Fruit fly (Drosophila melanogaster) whole organism, embryonic: ENCODE data around the gene CG31823.

Source experiments
- Ada2b ChIP-seq: fragments of 200-800 bp; sonication (Bioruptor generic); IDR thresholded peaks from 2 replicates; pipeline ENCODE4 v1.3.6; 2022; ENCODE audit warnings: missing biosample characterization, missing genetic modification characterization
- Awh ChIP-seq: fragments of 200-800 bp; sonication (Bioruptor generic); IDR thresholded peaks from 2 replicates; pipeline ENCODE4, ENCODE4 v1.3.6; 2022; ENCODE audit warnings: missing biosample characterization, missing genetic modification characterization
- C15 ChIP-seq: fragments of 200-800 bp; sonication (Bioruptor generic); IDR thresholded peaks from 3 replicates; pipeline ENCODE4 v1.3.6; 2022; ENCODE audit warnings: missing biosample characterization, missing genetic modification characterization
- CG11247 ChIP-seq: fragments of 200-800 bp; sonication (Bioruptor generic); IDR thresholded peaks from 2 replicates; pipeline ENCODE4 v1.3.6; 2022; ENCODE audit warnings: missing biosample characterization, missing genetic modification characterization
- CG11696 ChIP-seq: fragments of 200-800 bp; sonication (Bioruptor generic); IDR thresholded peaks from 2 replicates; pipeline ENCODE4 v1.3.6; 2022; ENCODE audit warnings: missing biosample characterization, missing genetic modification characterization
- CG12104 ChIP-seq: fragments of 200-800 bp; sonication (Bioruptor generic); optimal IDR thresholded peaks from 3 replicates; lab custom pipeline; 2016; ENCODE audit warnings: missing biosample characterization, missing genetic modification characterization
- CG15011 ChIP-seq: fragments of 200-800 bp; sonication (Bioruptor generic); optimal IDR thresholded peaks from 3 replicates; lab custom pipeline; 2018; ENCODE audit warnings: missing biosample characterization, mild to moderate bottlenecking, missing genetic modification characterization
- CG16863 ChIP-seq: fragments of 200-800 bp; sonication (Bioruptor generic); optimal IDR thresholded peaks from 3 replicates; lab custom pipeline; 2016; ENCODE audit warnings: missing biosample characterization, missing genetic modification characterization
- CG17385 ChIP-seq: fragments of 200-800 bp; sonication (Bioruptor generic); optimal IDR thresholded peaks from 3 replicates; lab custom pipeline; 2018; ENCODE audit warnings: missing biosample characterization, mild to moderate bottlenecking, missing genetic modification characterization
- CG17612 ChIP-seq: fragments of 200-800 bp; sonication (Bioruptor generic); IDR thresholded peaks from 2 replicates; pipeline ENCODE4 v1.3.6; 2022; ENCODE audit warnings: missing biosample characterization, missing genetic modification characterization
- CG31224 ChIP-seq: fragments of 200-800 bp; sonication (Bioruptor generic); IDR thresholded peaks from 2 replicates; pipeline ENCODE4 v1.3.6; 2022; ENCODE audit warnings: missing biosample characterization, missing genetic modification characterization
- CG3407 ChIP-seq: fragments of 200-800 bp; sonication (Bioruptor generic); optimal IDR thresholded peaks from 2 replicates; lab custom pipeline; 2018; ENCODE audit warnings: missing biosample characterization, mild to moderate bottlenecking, missing genetic modification characterization
- CG4360 ChIP-seq: fragments of 200-800 bp; sonication (Bioruptor generic); IDR thresholded peaks from 2 replicates; pipeline ENCODE4 v1.3.6; 2022; ENCODE audit warnings: missing biosample characterization, missing genetic modification characterization
- CG5245 ChIP-seq: fragments of 200-800 bp; sonication (Bioruptor generic); optimal IDR thresholded peaks from 3 replicates; lab custom pipeline; 2016; ENCODE audit warnings: missing biosample characterization, missing genetic modification characterization
- CG6791 ChIP-seq: fragments of 200-800 bp; sonication (Bioruptor generic); IDR thresholded peaks from 3 replicates; pipeline ENCODE4 v1.3.6; 2022; ENCODE audit warnings: missing biosample characterization, missing genetic modification characterization; ENCODE audit not compliant: partially characterized antibody
- CG7786 ChIP-seq: fragments of 200-800 bp; sonication (Bioruptor generic); optimal IDR thresholded peaks from 2 replicates; lab custom pipeline; 2016; ENCODE audit warnings: missing biosample characterization, missing genetic modification characterization
- CG8359 ChIP-seq: fragments of 200-800 bp; sonication (Bioruptor generic); optimal IDR thresholded peaks from 2 replicates; lab custom pipeline; 2017; ENCODE audit warnings: missing biosample characterization, mild to moderate bottlenecking, missing genetic modification characterization, borderline replicate concordance
- CG8924 ChIP-seq: fragments of 200-800 bp; optimal IDR thresholded peaks from 3 replicates; lab custom pipeline; 2019; ENCODE audit warnings: missing biosample characterization, mild to moderate bottlenecking, missing genetic modification characterization, moderate library complexity
- D19A ChIP-seq: fragments of 200-800 bp; optimal IDR thresholded peaks from 3 replicates; lab custom pipeline; 2019; ENCODE audit warnings: missing biosample characterization, mild to moderate bottlenecking, missing genetic modification characterization, moderate library complexity
- Dad ChIP-seq: fragments of 200-800 bp; sonication (Bioruptor generic); optimal IDR thresholded peaks from 3 replicates; lab custom pipeline; 2016; ENCODE audit warnings: missing biosample characterization, missing genetic modification characterization
- Dek ChIP-seq: fragments of 200-800 bp; sonication (Bioruptor generic); optimal IDR thresholded peaks from 3 replicates; lab custom pipeline; 2019; ENCODE audit warnings: missing biosample characterization, mild to moderate bottlenecking, missing genetic modification characterization, moderate library complexity
- Dll ChIP-seq: fragments of 200-800 bp; sonication (Bioruptor generic); IDR thresholded peaks from 4 replicates; pipeline ENCODE4 v1.3.6; 2022; ENCODE audit warnings: missing biosample characterization, missing genetic modification characterization; ENCODE audit not compliant: partially characterized antibody
- Doc2 ChIP-seq: fragments of 200-800 bp; sonication (Bioruptor generic); IDR thresholded peaks from 2 replicates; pipeline ENCODE4 v1.3.6; 2022; ENCODE audit warnings: missing biosample characterization, missing genetic modification characterization
- Dp ChIP-seq: fragments of 200-800 bp; sonication (Bioruptor generic); optimal IDR thresholded peaks from 2 replicates; lab custom pipeline; 2018; ENCODE audit warnings: missing biosample characterization, mild to moderate bottlenecking, missing genetic modification characterization, moderate library complexity
- HLH3B ChIP-seq: fragments of 200-800 bp; sonication (Bioruptor generic); IDR thresholded peaks from 2 replicates; pipeline ENCODE4 v1.3.6; 2022; ENCODE audit warnings: missing biosample characterization, missing genetic modification characterization
- HmgZ ChIP-seq: fragments of 200-800 bp; sonication (Bioruptor generic); optimal IDR thresholded peaks from 2 replicates; lab custom pipeline; 2018; ENCODE audit warnings: missing biosample characterization, mild to moderate bottlenecking, missing genetic modification characterization
- Lpt ChIP-seq: fragments of >200 bp; optimal IDR thresholded peaks from 2 replicates; lab custom pipeline; 2018; ENCODE audit warnings: missing biosample characterization, missing genetic modification characterization
- Mad ChIP-seq: fragments of 200-800 bp; sonication (Bioruptor generic); optimal IDR thresholded peaks from 2 replicates; lab custom pipeline; 2016; ENCODE audit warnings: missing biosample characterization, missing genetic modification characterization
- Meics ChIP-seq: fragments of 200-800 bp; sonication (Bioruptor generic); optimal IDR thresholded peaks from 2 replicates; lab custom pipeline; 2017; ENCODE audit warnings: missing biosample characterization, mild to moderate bottlenecking, missing genetic modification characterization
- NFAT ChIP-seq: fragments of 200-800 bp; sonication (Bioruptor generic); IDR thresholded peaks from 2 replicates; pipeline ENCODE4 v1.3.6; 2022; ENCODE audit warnings: missing biosample characterization, missing genetic modification characterization
- Nf-YC ChIP-seq: fragments of 200-800 bp; optimal IDR thresholded peaks from 3 replicates; lab custom pipeline; 2019; ENCODE audit warnings: missing biosample characterization, mild to moderate bottlenecking, missing genetic modification characterization, moderate library complexity
- az2 ChIP-seq: fragments of 200-800 bp; sonication (Bioruptor generic); optimal IDR thresholded peaks from 3 replicates; lab custom pipeline; 2016; ENCODE audit warnings: missing biosample characterization, missing genetic modification characterization
- bbx ChIP-seq: fragments of 200-800 bp; sonication (Bioruptor generic); IDR thresholded peaks from 2 replicates; pipeline ENCODE4 v1.3.6; 2022; ENCODE audit warnings: missing biosample characterization, missing genetic modification characterization; ENCODE audit not compliant: partially characterized antibody
- ci ChIP-seq: fragments of 200-800 bp; sonication (Bioruptor generic); IDR thresholded peaks from 3 replicates; pipeline ENCODE4 v1.3.6; 2022; ENCODE audit warnings: missing biosample characterization, missing genetic modification characterization
- crp ChIP-seq, 2 experiments: fragments of 200-800 bp; sonication (Bioruptor generic); optimal IDR thresholded peaks; 2 replicates in 1 of 2; 3 replicates in 1 of 2; lab custom pipeline; 2017; ENCODE audit warnings: missing biosample characterization in 2 of 2, missing genetic modification characterization in 2 of 2, mild to moderate bottlenecking in 1 of 2, moderate library complexity in 1 of 2
- h ChIP-seq: fragments of >200 bp; optimal IDR thresholded peaks from 2 replicates; lab custom pipeline; 2017
- hbn ChIP-seq: fragments of 200-800 bp; sonication (Bioruptor generic); IDR thresholded peaks from 2 replicates; pipeline ENCODE4 v1.3.6; 2022; ENCODE audit warnings: missing biosample characterization, missing genetic modification characterization; ENCODE audit not compliant: partially characterized antibody
- jigr1 ChIP-seq: fragments of 200-800 bp; sonication (Bioruptor generic); IDR thresholded peaks from 3 replicates; pipeline ENCODE4 v1.3.6; 2022; ENCODE audit warnings: missing biosample characterization, missing genetic modification characterization
- ken ChIP-seq: fragments of 200-800 bp; sonication (Bioruptor generic); IDR thresholded peaks from 3 replicates; pipeline ENCODE4 v1.3.6; 2022; ENCODE audit warnings: missing biosample characterization, missing genetic modification characterization
- lbe ChIP-seq: fragments of 200-800 bp; sonication (Bioruptor generic); optimal IDR thresholded peaks from 2 replicates; lab custom pipeline; 2016; ENCODE audit warnings: missing biosample characterization, mild to moderate bottlenecking, missing genetic modification characterization
- nerfin-2 ChIP-seq: fragments of 200-800 bp; sonication (Bioruptor generic); IDR thresholded peaks from 2 replicates; pipeline ENCODE4 v1.3.6; 2022; ENCODE audit warnings: missing biosample characterization, missing genetic modification characterization; ENCODE audit not compliant: partially characterized antibody
- org-1 ChIP-seq: fragments of 200-800 bp; sonication (Bioruptor generic); optimal IDR thresholded peaks from 2 replicates; lab custom pipeline; 2017; ENCODE audit warnings: missing biosample characterization, missing genetic modification characterization
- pan ChIP-seq, 4 experiments: fragments of >200 bp in 3 of 4; fragments of 200-800 bp in 1 of 4; sonication (Bioruptor generic) in 1 of 4; optimal IDR thresholded peaks in 3 of 4; IDR thresholded peaks in 1 of 4; 2 replicates each; pipeline versions ENCODE4 v1.3.6 to Lab custom; 2017 to 2022; ENCODE audit warnings: missing biosample characterization in 2 of 4, missing genetic modification characterization in 2 of 4, mixed read lengths in 1 of 4
- phol ChIP-seq: fragments of 200-800 bp; sonication (Bioruptor generic); optimal IDR thresholded peaks from 3 replicates; lab custom pipeline; 2018; ENCODE audit warnings: missing biosample characterization, mild to moderate bottlenecking, missing genetic modification characterization, moderate library complexity
- slbo ChIP-seq: fragments of 200-800 bp; sonication (Bioruptor generic); IDR thresholded peaks from 2 replicates; pipeline ENCODE4 v1.3.6; 2022; ENCODE audit warnings: missing biosample characterization, missing genetic modification characterization
- stwl ChIP-seq: fragments of 200-800 bp; sonication (Bioruptor generic); optimal IDR thresholded peaks from 3 replicates; lab custom pipeline; 2018; ENCODE audit warnings: missing biosample characterization, mild to moderate bottlenecking, missing genetic modification characterization, moderate library complexity
- sug ChIP-seq: fragments of 200-800 bp; optimal IDR thresholded peaks from 2 replicates; lab custom pipeline; 2019; ENCODE audit warnings: missing biosample characterization, mild to moderate bottlenecking, missing genetic modification characterization, moderate library complexity
- wdn ChIP-seq: fragments of 200-800 bp; sonication (Bioruptor generic); IDR thresholded peaks from 2 replicates; pipeline ENCODE4 v1.3.6; 2022; ENCODE audit warnings: missing biosample characterization, missing genetic modification characterization

CG31823 gene

dm6 chr2L:15912008-15912900 is 11.9 kb upstream of the CG31823 start (continued):
- peak; percentile 61; the same call in 1 of the 3 replicates for TF ChIP-seq C15 (GFP tag; lab: Robert Waterston, UW)
- peak; percentile 91 for TF ChIP-seq Meics (GFP tag; lab: Kevin White, UChicago)
- TF ChIP-seq Dll: no peak
- peak; percentile 59; the same call in 1 of the 2 replicates for TF ChIP-seq CG11696 (GFP tag; lab: Robert Waterston, UW)
- peak; percentile 78 for TF ChIP-seq CG8359 (GFP tag; lab: Kevin White, UChicago)
- TF ChIP-seq ci (GFP tag; lab: Robert Waterston, UW): peak; percentile 92
- TF ChIP-seq CG5245: peak; percentile 34
- TF ChIP-seq Dek (tag; lab: Kevin White, UChicago): peak; percentile 92
- TF ChIP-seq sug (tag; lab: Kevin White, UChicago): peak; percentile 21
- TF ChIP-seq Dp (GFP tag; lab: Kevin White, UChicago): no peak
- peak; percentile 89 for TF ChIP-seq Nf-YC (tag; lab: Kevin White, UChicago)
- TF ChIP-seq az2 (GFP tag; lab: Kevin White, UChicago): peak; percentile 91
- TF ChIP-seq CG17612 (GFP tag; lab: Robert Waterston, UW): peak; percentile 66; the same call in 1 of the 2 replicates
- no peak for TF ChIP-seq stwl (tag; lab: Kevin White, UChicago)
- peak; percentile 89 for TF ChIP-seq D19A
- TF ChIP-seq Doc2 (GFP tag; lab: Robert Waterston, UW): no peak; the same call in 1 of the 2 replicates
- TF ChIP-seq org-1 (GFP tag; lab: Kevin White, UChicago): peak; percentile 88
- TF ChIP-seq jigr1 (GFP tag; lab: Robert Waterston, UW): peak; percentile 82
- TF ChIP-seq Lpt (GFP tag; lab: Kevin White, UChicago): no peak
- no peak for TF ChIP-seq h (lab: Kevin White, UChicago)
- peak; percentile 46 for TF ChIP-seq CG16863
- peak; percentile 94 for TF ChIP-seq HLH3B (GFP tag; lab: Robert Waterston, UW)
- TF ChIP-seq slbo: peak; percentile 96
- TF ChIP-seq CG12104 (GFP tag; lab: Kevin White, UChicago): peak; percentile 88
- TF ChIP-seq CG17385: peak; percentile 89
- peak; percentile 85 for TF ChIP-seq Ada2b (GFP tag; lab: Robert Waterston, UW)
- TF ChIP-seq bbx (GFP tag; lab: Robert Waterston, UW): no peak
- peak; percentile 85 for TF ChIP-seq CG3407 (GFP tag; lab: Kevin White, UChicago)
- peak; percentile 20 for TF ChIP-seq Mad (GFP tag; lab: Kevin White, UChicago)
- no peak for TF ChIP-seq CG7786 (GFP tag; lab: Kevin White, UChicago)
- TF ChIP-seq NFAT (GFP tag; lab: Robert Waterston, UW): no peak; the same call in none of the 2 replicates
- no peak; the same call in none of the 2 replicates for TF ChIP-seq wdn (GFP tag; lab: Robert Waterston, UW)
- peak; percentile 93 for TF ChIP-seq phol (tag; lab: Kevin White, UChicago)
- peak; percentile 47; the same call in 1 of the 2 replicates for TF ChIP-seq nerfin-2 (GFP tag; lab: Robert Waterston, UW)
- TF ChIP-seq CG31224 (GFP tag; lab: Robert Waterston, UW): peak; percentile 94
- peak; percentile 97 for TF ChIP-seq CG8924 (tag; lab: Kevin White, UChicago)
- TF ChIP-seq lbe: peak; percentile 76
- TF ChIP-seq CG6791 (GFP tag; lab: Robert Waterston, UW): 0 out of 3 replicates have a peak, but pooled peaks have one; percentile 22
- peak; percentile 65; the same call in 2 of the 3 replicates for TF ChIP-seq ken
- peak; percentile 16 for TF ChIP-seq Dad (GFP tag; lab: Kevin White, UChicago)
- TF ChIP-seq hbn (GFP tag; lab: Robert Waterston, UW): no peak
- peak; percentile 88 for TF ChIP-seq HmgZ (tag; lab: Kevin White, UChicago)
- TF ChIP-seq Awh (GFP tag; lab: Robert Waterston, UW): peak; percentile 85
- TF ChIP-seq CG11247 (GFP tag; lab: Robert Waterston, UW): peak; percentile 78
- TF ChIP-seq pan (optimal IDR thresholded peaks at IDR 0.05; lab: Kevin White, UChicago): no peak
- peak in 1 of 2 experiments; percentile 93 for TF ChIP-seq pan (GFP tag; optimal IDR thresholded peaks at IDR 0.05 in 1 of 2, IDR thresholded peaks at IDR 0.05 in 1 of 2)
- TF ChIP-seq CG15011 (GFP tag; lab: Kevin White, UChicago): peak; percentile 84
- TF ChIP-seq CG4360 (GFP tag; lab: Robert Waterston, UW): no peak
- TF ChIP-seq crp (GFP tag; optimal IDR thresholded peaks at IDR 0.05; lab: Kevin White, UChicago): peak in 1 of 2 experiments; percentile 53
